Fruit fly (Drosophila melanogaster): ENCODE data around the gene Cpr65Ea.
A peak's percentile ranks its signal among the peaks of the same experiment; 100 is the strongest.

Cpr65Ea gene

dm6 chr3L:7113010-7113409, 26.6 kb upstream of the Cpr65Ea start:
- TF ChIP-seq Ets98B (GFP tag; IDR thresholded peaks at IDR 0.05), result no peak
- peak; percentile 56 for TF ChIP-seq CG34367 (tag; optimal IDR thresholded peaks at IDR 0.05)
- TF ChIP-seq CG17806 (tag; optimal IDR thresholded peaks at IDR 0.05), result peak; percentile 61
- no peak for TF ChIP-seq Snoo (tag; optimal IDR thresholded peaks at IDR 0.05)
- TF ChIP-seq Pif1A (GFP tag; optimal IDR thresholded peaks at IDR 0.05), result peak; percentile 65
- TF ChIP-seq CG9948 (tag; optimal IDR thresholded peaks at IDR 0.05), result peak; percentile 60
- no peak for TF ChIP-seq CG12605 (GFP tag; IDR thresholded peaks at IDR 0.05)
- TF ChIP-seq CG8301 (tag; optimal IDR thresholded peaks at IDR 0.05), result no peak
- no peak for TF ChIP-seq CG10348 (GFP tag; IDR thresholded peaks at IDR 0.05)
- TF ChIP-seq CG32121 (GFP tag; IDR thresholded peaks at IDR 0.05), result no peak
- TF ChIP-seq gl (tag; optimal IDR thresholded peaks at IDR 0.05), result peak; percentile 15
- TF ChIP-seq EcR (GFP tag; optimal IDR thresholded peaks at IDR 0.05), result peak; percentile 90
- no peak for TF ChIP-seq fd96Ca (GFP tag; IDR thresholded peaks at IDR 0.05)
- TF ChIP-seq CG4496 (GFP tag; IDR thresholded peaks at IDR 0.05), result 0 out of 3 replicates have a peak, but pooled peaks have one; percentile 32
- peak; percentile 22 for TF ChIP-seq CG14655 (GFP tag; optimal IDR thresholded peaks at IDR 0.05)
- peak; percentile 72 for TF ChIP-seq CG8159 (tag; optimal IDR thresholded peaks at IDR 0.05)
- peak; percentile 31 for TF ChIP-seq CG13204 (GFP tag; optimal IDR thresholded peaks at IDR 0.05)
- TF ChIP-seq CG15710 (tag; optimal IDR thresholded peaks at IDR 0.05), result peak; percentile 75
- peak; percentile 34 for TF ChIP-seq D1 (tag; optimal IDR thresholded peaks at IDR 0.05)

- peak; percentile 27 for TF ChIP-seq CG14655 (GFP tag; optimal IDR thresholded peaks at IDR 0.05)
- no peak for TF ChIP-seq Ets98B (GFP tag; IDR thresholded peaks at IDR 0.05)
Measured at dm6 chr3L:7105693-7106092, 19.3 kb upstream of the Cpr65Ea start.

dm6 chr3L:7104485-7104884, 18.1 kb upstream of the Cpr65Ea start:
- TF ChIP-seq gl (tag; optimal IDR thresholded peaks at IDR 0.05) (no peak), Pif1B (GFP tag; optimal IDR thresholded peaks at IDR 0.05) (no peak), CG12605 (GFP tag; IDR thresholded peaks at IDR 0.05) (no peak), D1 (tag; optimal IDR thresholded peaks at IDR 0.05) (no peak), CG13204 (GFP tag; optimal IDR thresholded peaks at IDR 0.05) (no peak), CG8301 (tag; optimal IDR thresholded peaks at IDR 0.05) (no peak), Snoo (tag; optimal IDR thresholded peaks at IDR 0.05) (no peak), CG34367 (tag; optimal IDR thresholded peaks at IDR 0.05) (no peak), Ets98B (GFP tag; IDR thresholded peaks at IDR 0.05) (no peak), EcR (GFP tag; optimal IDR thresholded peaks at IDR 0.05) (no peak), CG32121 (GFP tag; IDR thresholded peaks at IDR 0.05) (no peak)

- peak; percentile 13 for TF ChIP-seq CG14655 (GFP tag; optimal IDR thresholded peaks at IDR 0.05)
- no peak for TF ChIP-seq CG34367 (tag; optimal IDR thresholded peaks at IDR 0.05)
- TF ChIP-seq CG15710 (tag; optimal IDR thresholded peaks at IDR 0.05), result no peak
- TF ChIP-seq CG4496 (GFP tag; IDR thresholded peaks at IDR 0.05), result peak; percentile 40; the same call in 1 of the 3 replicates
- no peak for TF ChIP-seq gl (tag; optimal IDR thresholded peaks at IDR 0.05)
- no peak for TF ChIP-seq Snoo (tag; optimal IDR thresholded peaks at IDR 0.05)
- TF ChIP-seq CG9948 (tag; optimal IDR thresholded peaks at IDR 0.05), result no peak
- no peak for TF ChIP-seq fd96Ca (GFP tag; IDR thresholded peaks at IDR 0.05)
Measured at dm6 chr3L:7103941-7104340, 17.5 kb upstream of the Cpr65Ea start.

DNA sequence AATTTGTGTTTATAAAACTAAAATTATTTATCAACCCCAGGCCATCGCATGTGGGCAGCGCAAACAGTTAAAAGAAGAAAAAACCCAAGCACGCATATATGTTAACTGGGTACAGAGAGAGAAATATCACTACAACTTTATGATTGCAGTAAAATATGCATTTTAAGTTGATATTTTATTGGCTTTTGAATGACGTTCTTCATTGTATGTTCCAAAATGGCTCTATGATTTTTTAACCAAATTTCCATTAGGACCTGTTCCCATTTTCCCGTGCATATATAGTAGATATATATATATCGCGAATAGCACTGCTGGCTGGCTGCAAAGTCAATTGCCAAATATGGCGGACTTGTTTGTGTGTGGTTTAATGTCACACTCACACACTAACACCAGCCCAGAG, 10.1 kb upstream of the Cpr65Ea start:
- TF ChIP-seq Pif1A (GFP tag; optimal IDR thresholded peaks at IDR 0.05) (peak; percentile 20), CG17806 (tag; optimal IDR thresholded peaks at IDR 0.05) (no peak), CG34367 (tag; optimal IDR thresholded peaks at IDR 0.05) (no peak), fd96Ca (GFP tag; IDR thresholded peaks at IDR 0.05) (no peak), rn (GFP tag; IDR thresholded peaks at IDR 0.05) (0 out of 2 replicates have a peak, but pooled peaks have one; percentile 15), CG13204 (GFP tag; optimal IDR thresholded peaks at IDR 0.05) (no peak), CG14655 (GFP tag; optimal IDR thresholded peaks at IDR 0.05) (peak; percentile 23), Pif1B (GFP tag; optimal IDR thresholded peaks at IDR 0.05) (peak; percentile 7), CG8301 (tag; optimal IDR thresholded peaks at IDR 0.05) (peak; percentile 35), D1 (tag; optimal IDR thresholded peaks at IDR 0.05) (no peak), CG32121 (GFP tag; IDR thresholded peaks at IDR 0.05) (peak; percentile 59; the same call in 1 of the 2 replicates), CG15710 (tag; optimal IDR thresholded peaks at IDR 0.05) (no peak), CG4496 (GFP tag; IDR thresholded peaks at IDR 0.05) (peak; percentile 71; the same call in 2 of the 3 replicates), Ets98B (GFP tag; IDR thresholded peaks at IDR 0.05) (peak; percentile 74)

DNA sequence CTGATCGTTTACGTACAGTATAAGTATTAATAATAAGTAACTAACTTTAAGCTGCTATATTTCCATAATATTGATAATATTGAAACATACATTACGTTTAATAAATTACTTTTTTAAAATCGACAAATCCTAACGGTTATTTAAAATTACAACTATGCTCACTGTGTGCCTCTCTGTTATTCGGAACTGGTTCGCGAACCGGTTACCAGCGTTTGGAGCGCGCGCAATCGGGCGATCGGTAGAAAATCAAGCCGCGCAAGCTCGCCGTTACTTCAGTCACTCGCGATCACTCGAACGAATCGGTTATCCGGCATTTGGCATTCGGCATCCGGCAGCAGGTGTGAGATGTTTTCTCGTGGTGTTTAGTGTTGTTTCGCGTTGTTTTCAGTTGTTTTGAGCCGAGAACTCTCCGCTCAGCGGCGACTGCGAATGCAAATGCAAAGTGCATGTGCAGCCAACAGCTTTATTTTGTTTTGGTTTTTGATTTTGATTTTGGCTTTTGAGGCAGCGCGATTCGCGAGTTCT, 8.2 kb upstream of the Cpr65Ea start, which contains the start of gene form3:
Gene form3, plus strand, starts transcription at position 271 of the 525 bp plus-strand sequence.
- TF ChIP-seq fd96Ca (GFP tag; IDR thresholded peaks at IDR 0.05), result 0 out of 3 replicates have a peak, but pooled peaks have one; percentile 9
- no peak for TF ChIP-seq CG34367 (tag; optimal IDR thresholded peaks at IDR 0.05)
- TF ChIP-seq Ets98B (GFP tag; IDR thresholded peaks at IDR 0.05), result peak; percentile 37; the same call in 1 of the 2 replicates
- TF ChIP-seq Snoo (tag; optimal IDR thresholded peaks at IDR 0.05), result no peak
- no peak for TF ChIP-seq CG8301 (tag; optimal IDR thresholded peaks at IDR 0.05)
- TF ChIP-seq CG13204 (GFP tag; optimal IDR thresholded peaks at IDR 0.05), result peak; percentile 9
- TF ChIP-seq CG12605 (GFP tag; IDR thresholded peaks at IDR 0.05), result no peak
- no peak for TF ChIP-seq D1 (tag; optimal IDR thresholded peaks at IDR 0.05)

dm6 chr3L:7094020-7094419, 7.6 kb upstream of the Cpr65Ea start:
- TF ChIP-seq CG8301 (tag; optimal IDR thresholded peaks at IDR 0.05) (no peak), rn (GFP tag; IDR thresholded peaks at IDR 0.05) (no peak), EcR (GFP tag; optimal IDR thresholded peaks at IDR 0.05) (no peak), CG13204 (GFP tag; optimal IDR thresholded peaks at IDR 0.05) (no peak), CG32121 (GFP tag; IDR thresholded peaks at IDR 0.05) (no peak), CG8159 (tag; optimal IDR thresholded peaks at IDR 0.05) (no peak), gl (tag; optimal IDR thresholded peaks at IDR 0.05) (no peak), Snoo (tag; optimal IDR thresholded peaks at IDR 0.05) (no peak), CG14655 (GFP tag; optimal IDR thresholded peaks at IDR 0.05) (no peak), Ets98B (GFP tag; IDR thresholded peaks at IDR 0.05) (no peak), CG15710 (tag; optimal IDR thresholded peaks at IDR 0.05) (no peak), CG9948 (tag; optimal IDR thresholded peaks at IDR 0.05) (no peak), CG4496 (GFP tag; IDR thresholded peaks at IDR 0.05) (no peak)

All from whole organism, pupa.